Worm (Caenorhabditis elegans) whole organism, L1 larva: ENCODE data around the gene srw-91.

ENCODE experiments used
- C16A3.4 ChIP-seq: fragments of 150-350 bp; optimal IDR thresholded peaks from 2 replicates; lab custom pipeline; 2014; ENCODE audit warnings: missing biosample characterization, missing genetic modification characterization
- C34B4.2 ChIP-seq: sonication (generic microtip); optimal IDR thresholded peaks from 2 replicates; lab custom pipeline; 2017; ENCODE audit warnings: mild to moderate bottlenecking, missing genetic modification characterization, missing compliant biosample characterization
- Y116A8C.19 ChIP-seq: sonication (generic microtip); optimal IDR thresholded peaks from 2 replicates; lab custom pipeline; 2016; ENCODE audit warnings: missing compliant biosample characterization, missing genetic modification characterization, borderline replicate concordance
- ceh-8 ChIP-seq: fragments of 200-800 bp; sonication (Bioruptor generic); optimal IDR thresholded peaks from 2 replicates; lab custom pipeline; 2018; ENCODE audit warnings: mild to moderate bottlenecking, missing genetic modification characterization, moderate library complexity, missing compliant biosample characterization
- ceh-90 ChIP-seq: sonication (generic microtip); optimal IDR thresholded peaks from 2 replicates; lab custom pipeline; 2016; ENCODE audit warnings: missing genetic modification characterization, missing compliant biosample characterization
- dpl-1 ChIP-seq, 3 experiments: fragments of 150-350 bp in 2 of 3; sonication (generic microtip) in 1 of 3; optimal IDR thresholded peaks; 2 replicates each; lab custom pipeline; 2014 to 2017; ENCODE audit warnings: missing biosample characterization in 3 of 3, missing genetic modification characterization in 3 of 3, missing genetic modification reagents in 3 of 3
- efl-1 ChIP-seq, 4 experiments: fragments of 150-350 bp; optimal IDR thresholded peaks in 3 of 4; peaks in 1 of 4; 1 replicate in 1 of 4; 2 replicates in 3 of 4; lab custom pipeline; 2014; ENCODE audit warnings: missing biosample characterization in 2 of 4, missing genetic modification characterization in 2 of 4, missing genetic modification reagents in 2 of 4
- egl-13 ChIP-seq: sonication (generic microtip); optimal IDR thresholded peaks from 2 replicates; lab custom pipeline; 2016; ENCODE audit warnings: missing genotype, missing genetic modification reagents, missing genetic modification characterization, missing compliant biosample characterization
- ets-5 ChIP-seq: fragments of 200-800 bp; sonication (Bioruptor generic); IDR thresholded peaks from 2 replicates; pipeline ENCODE4 v1.3.6; 2022; ENCODE audit warnings: missing genetic modification characterization, missing compliant biosample characterization
- fkh-4 ChIP-seq: sonication (generic microtip); optimal IDR thresholded peaks from 2 replicates; lab custom pipeline; 2016; ENCODE audit warnings: missing compliant biosample characterization, missing genetic modification characterization, borderline replicate concordance
- fkh-8 ChIP-seq: sonication (generic microtip); optimal IDR thresholded peaks from 2 replicates; lab custom pipeline; 2016; ENCODE audit warnings: mild to moderate bottlenecking, missing genetic modification characterization, missing compliant biosample characterization
- fos-1 ChIP-seq: fragments of 150-350 bp; optimal IDR thresholded peaks from 2 replicates; lab custom pipeline; 2014; ENCODE audit warnings: missing biosample characterization, missing genetic modification characterization
- irx-1 ChIP-seq: sonication (generic microtip); optimal IDR thresholded peaks from 2 replicates; lab custom pipeline; 2016; ENCODE audit warnings: missing genetic modification characterization, missing compliant biosample characterization
- lin-35 ChIP-seq, 2 experiments: fragments of 150-350 bp; optimal IDR thresholded peaks; 2 replicates each; lab custom pipeline; 2014; ENCODE audit warnings: missing biosample characterization in 2 of 2, missing genetic modification characterization in 2 of 2, missing genetic modification reagents in 2 of 2
- lin-39 ChIP-seq: fragments of 150-350 bp; optimal IDR thresholded peaks from 2 replicates; lab custom pipeline; 2014; ENCODE audit warnings: missing biosample characterization, missing genetic modification reagents, missing genetic modification characterization
- lir-3 ChIP-seq: sonication (generic microtip); optimal IDR thresholded peaks from 2 replicates; lab custom pipeline; 2016; ENCODE audit warnings: mild to moderate bottlenecking, missing genetic modification characterization, moderate library complexity, missing compliant biosample characterization; ENCODE audit not compliant: poor library complexity
- lsy-2 ChIP-seq, 2 experiments: fragments of 150-350 bp; optimal IDR thresholded peaks; 2 replicates each; lab custom pipeline; 2014; ENCODE audit warnings: missing biosample characterization in 2 of 2, missing genetic modification characterization in 2 of 2
- mdl-1 ChIP-seq, 2 experiments: fragments of 150-350 bp; optimal IDR thresholded peaks; 2 replicates each; lab custom pipeline; 2014 to 2017; ENCODE audit warnings: missing biosample characterization in 2 of 2, missing genetic modification characterization in 2 of 2, inconsistent platforms in 1 of 2
- mef-2 ChIP-seq: fragments of 150-350 bp; optimal IDR thresholded peaks from 2 replicates; lab custom pipeline; 2014; ENCODE audit warnings: missing biosample characterization, missing genetic modification characterization
- nhr-12 ChIP-seq: sonication (generic microtip); optimal IDR thresholded peaks from 2 replicates; lab custom pipeline; 2017; ENCODE audit warnings: missing biosample characterization, missing genetic modification characterization
- nhr-19 ChIP-seq: fragments of 200-800 bp; sonication (Bioruptor generic); conservative IDR thresholded peaks from 2 replicates; pipeline ENCODE4 v1.3.6; 2022; ENCODE audit warnings: missing genetic modification characterization, missing compliant biosample characterization
- nhr-20 ChIP-seq: sonication (generic microtip); optimal IDR thresholded peaks from 2 replicates; lab custom pipeline; 2016; ENCODE audit warnings: mild to moderate bottlenecking, missing genetic modification characterization, missing compliant biosample characterization
- nhr-47 ChIP-seq: sonication (generic microtip); optimal IDR thresholded peaks from 2 replicates; lab custom pipeline; 2016; ENCODE audit warnings: mild to moderate bottlenecking, missing genetic modification characterization, moderate library complexity, missing compliant biosample characterization
- nhr-71 ChIP-seq: sonication (generic microtip); optimal IDR thresholded peaks from 2 replicates; lab custom pipeline; 2016; ENCODE audit warnings: mild to moderate bottlenecking, missing genetic modification characterization, moderate library complexity, missing compliant biosample characterization
- nhr-76 ChIP-seq: sonication (generic microtip); optimal IDR thresholded peaks from 2 replicates; lab custom pipeline; 2017; ENCODE audit warnings: missing biosample characterization, missing genetic modification characterization
- nhr-77 ChIP-seq: fragments of 150-350 bp; optimal IDR thresholded peaks from 2 replicates; lab custom pipeline; 2014; ENCODE audit warnings: missing biosample characterization, missing genetic modification characterization
- nhr-84 ChIP-seq: sonication (generic microtip); optimal IDR thresholded peaks from 2 replicates; lab custom pipeline; 2017; ENCODE audit warnings: missing biosample characterization, missing genetic modification characterization
- nhr-90 ChIP-seq: sonication (generic microtip); optimal IDR thresholded peaks from 2 replicates; lab custom pipeline; 2016; ENCODE audit warnings: mild to moderate bottlenecking, missing genetic modification characterization, missing compliant biosample characterization; ENCODE audit not compliant: poor library complexity
- pag-3 ChIP-seq: sonication (generic microtip); optimal IDR thresholded peaks from 2 replicates; lab custom pipeline; 2017; ENCODE audit warnings: missing genetic modification characterization, mild to moderate bottlenecking, missing compliant biosample characterization, antibody characterized with exemption, borderline replicate concordance; ENCODE audit not compliant: insufficient read depth
- pax-3 ChIP-seq: fragments of 200-800 bp; sonication (Bioruptor generic); optimal IDR thresholded peaks from 2 replicates; lab custom pipeline; 2018; ENCODE audit warnings: mild to moderate bottlenecking, missing genetic modification characterization, moderate library complexity, missing compliant biosample characterization
- rnt-1 ChIP-seq: sonication (generic microtip); optimal IDR thresholded peaks from 2 replicates; lab custom pipeline; 2016; ENCODE audit warnings: mild to moderate bottlenecking, missing genetic modification characterization, moderate library complexity, missing compliant biosample characterization
- sptf-1 ChIP-seq: fragments of 150-350 bp; optimal IDR thresholded peaks from 2 replicates; lab custom pipeline; 2014; ENCODE audit warnings: missing biosample characterization, missing genetic modification characterization
- tbx-2 ChIP-seq: sonication (generic microtip); optimal IDR thresholded peaks from 2 replicates; lab custom pipeline; 2016; ENCODE audit warnings: missing genetic modification characterization, missing compliant biosample characterization
- unc-86 ChIP-seq: sonication (generic microtip); optimal IDR thresholded peaks from 2 replicates; lab custom pipeline; 2016; ENCODE audit warnings: missing genetic modification characterization, missing compliant biosample characterization
- xbp-1 ChIP-seq: sonication (generic microtip); optimal IDR thresholded peaks from 2 replicates; lab custom pipeline; 2016; ENCODE audit warnings: missing genetic modification characterization, missing compliant biosample characterization
- zag-1 ChIP-seq: fragments of 150-350 bp; optimal IDR thresholded peaks from 2 replicates; lab custom pipeline; 2014; ENCODE audit warnings: missing biosample characterization, missing genetic modification characterization
- ztf-4 ChIP-seq: fragments of 150-350 bp; optimal IDR thresholded peaks from 2 replicates; lab custom pipeline; 2014; ENCODE audit warnings: missing biosample characterization, missing genetic modification characterization

The srw-91 gene

DNA sequence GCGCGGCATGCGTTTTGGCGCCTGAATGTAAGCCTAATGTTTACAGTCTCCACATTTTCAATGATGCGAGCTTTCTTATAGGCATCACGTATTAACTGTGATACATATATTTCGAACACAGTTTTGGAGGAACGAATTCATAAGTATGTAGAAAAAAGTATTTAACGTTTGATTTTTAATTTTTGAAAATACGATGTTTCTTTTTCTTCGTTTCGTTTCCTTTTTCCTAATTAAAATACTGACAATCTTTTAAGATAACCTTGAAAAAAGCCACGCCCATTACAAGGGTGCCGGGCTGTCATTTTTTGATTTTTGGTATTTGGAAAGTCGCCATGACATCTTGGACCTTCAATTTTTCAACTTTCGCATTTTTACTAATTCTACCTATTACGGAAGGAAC is 15.7 kb downstream of the srw-91 start, which contains the start of gene K04F1.9:
Gene K04F1.9 (plus strand): TSS at position 301 of the 400 bp plus-strand sequence.
- TF ChIP-seq C34B4.2 (tag; lab: Kevin White, UChicago) (no peak), nhr-71 (no peak), zag-1 (tag; lab: Kevin White, UChicago) (no peak), nhr-77 (tag; lab: Kevin White, UChicago) (no peak), lin-39 (tag; lab: Kevin White, UChicago) (no peak), nhr-47 (no peak), lin-35 (GFP tag; optimal IDR thresholded peaks at IDR 0.05; lab: Kevin White, UChicago) (no peak), Y116A8C.19 (tag; lab: Kevin White, UChicago) (no peak), pag-3 (no peak)

DNA sequence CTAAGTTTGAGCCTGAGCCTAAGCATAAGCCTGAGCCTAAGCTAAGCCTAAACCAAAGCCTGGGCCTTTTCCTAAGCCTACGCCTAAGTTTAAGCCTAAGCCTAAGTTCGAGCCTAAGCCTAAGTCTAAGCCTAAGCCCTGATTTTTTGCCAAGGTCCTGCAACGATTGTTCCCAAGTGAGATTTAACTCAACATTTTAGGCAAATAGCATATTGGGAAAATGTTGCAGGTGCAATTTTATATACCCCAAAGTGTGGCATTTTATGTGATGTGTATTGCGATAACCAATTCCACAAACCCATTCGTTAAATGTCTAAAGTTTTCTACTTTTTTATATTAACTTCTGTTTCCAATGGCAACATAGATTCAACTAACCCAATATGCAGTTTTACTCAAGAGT is 18.4 kb downstream of the srw-91 start, which contains the start of gene irld-40:
Gene irld-40 (plus strand): TSS at position 301 of the 400 bp plus-strand sequence.
- TF ChIP-seq nhr-19 (GFP tag; lab: Robert Waterston, UW), result no peak
- no peak for TF ChIP-seq efl-1 (optimal IDR thresholded peaks at IDR 0.05; lab: Kevin White, UChicago)
- TF ChIP-seq efl-1 (GFP tag; optimal IDR thresholded peaks at IDR 0.05 in 1 of 2; lab: Kevin White, UChicago), result no peak
- no peak for TF ChIP-seq fkh-4 (tag; lab: Kevin White, UChicago)
- no peak for TF ChIP-seq ceh-8 (GFP tag; lab: Kevin White, UChicago)
- TF ChIP-seq rnt-1 (tag; lab: Kevin White, UChicago), result no peak
- no peak for TF ChIP-seq nhr-84 (tag; lab: Kevin White, UChicago)

DNA sequence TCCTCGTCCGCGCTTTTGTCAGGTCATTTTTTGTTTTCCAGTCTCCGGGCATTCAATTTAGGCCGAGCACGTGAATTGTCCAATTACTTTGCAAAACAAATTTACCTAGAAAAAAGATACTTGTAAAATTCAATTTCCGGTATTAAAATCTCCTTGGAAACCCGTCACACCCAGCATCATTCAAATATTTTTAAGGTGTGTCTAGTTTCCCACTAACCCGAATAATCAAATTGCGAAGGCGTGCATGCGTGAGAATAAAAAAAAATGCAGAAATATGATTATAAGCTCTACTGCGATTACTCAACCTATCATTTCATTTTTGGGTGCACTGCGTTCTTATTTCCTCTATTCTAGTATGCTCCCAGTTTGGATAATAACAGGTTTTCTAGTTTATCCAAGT is 25.8 kb downstream of the srw-91 start, which contains the start of gene irld-11:
Gene irld-11 (plus strand): TSS at position 301 of the 400 bp plus-strand sequence.
- TF ChIP-seq nhr-71 (no peak), nhr-20 (tag; lab: Kevin White, UChicago) (peak; percentile 32), fkh-8 (tag; lab: Kevin White, UChicago) (peak; percentile 82)

ce11 chrV:1651045-1651444 is 29.6 kb downstream of the srw-91 start, which contains the start of gene irld-44:
Gene irld-44 (plus strand): TSS chrV:1651345.
- TF ChIP-seq egl-13 (no peak), nhr-12 (tag; lab: Kevin White, UChicago) (no peak), pag-3 (no peak), nhr-71 (no peak), nhr-20 (tag; lab: Kevin White, UChicago) (no peak), tbx-2 (tag; lab: Kevin White, UChicago) (no peak), lir-3 (tag; lab: Kevin White, UChicago) (no peak), ceh-90 (tag; lab: Kevin White, UChicago) (no peak), sptf-1 (tag; lab: Kevin White, UChicago) (no peak), C34B4.2 (tag; lab: Kevin White, UChicago) (no peak), Y116A8C.19 (tag; lab: Kevin White, UChicago) (no peak)
- TF ChIP-seq, all 84 proteins: peak for 0

ce11 chrV:1648000-1648399 is 32.7 kb downstream of the srw-91 start, which contains the start of gene irld-45:
Gene irld-45 (plus strand): TSS chrV:1648300.
- TF ChIP-seq ets-5 (GFP tag; lab: Robert Waterston, UW) (no peak), nhr-76 (tag; lab: Kevin White, UChicago) (no peak), pax-3 (no peak), efl-1 (optimal IDR thresholded peaks at IDR 0.05; lab: Kevin White, UChicago) (no peak), efl-1 (GFP tag; optimal IDR thresholded peaks at IDR 0.05 in 1 of 2; lab: Kevin White, UChicago) (no peak), ztf-4 (tag; lab: Kevin White, UChicago) (no peak), nhr-84 (tag; lab: Kevin White, UChicago) (no peak), unc-86 (no peak), nhr-90 (tag; lab: Kevin White, UChicago) (no peak), fos-1 (no peak), egl-13 (no peak)
- TF ChIP-seq, all 84 proteins: peak for 0

ce11 chrV:1643886-1644285 is 36.8 kb downstream of the srw-91 start, which contains the start of gene alh-2:
Gene alh-2 (plus strand): TSS chrV:1644169.
- TF ChIP-seq mdl-1 (tag; optimal IDR thresholded peaks at IDR 0.05; lab: Kevin White, UChicago), result no peak
- TF ChIP-seq nhr-19 (GFP tag; lab: Robert Waterston, UW), result no peak
- no peak for TF ChIP-seq mef-2 (tag; lab: Kevin White, UChicago)
- TF ChIP-seq dpl-1 (GFP tag; optimal IDR thresholded peaks at IDR 0.05; lab: Kevin White, UChicago), result no peak
- TF ChIP-seq nhr-90 (tag; lab: Kevin White, UChicago), result no peak
- no peak for TF ChIP-seq lsy-2 (tag; optimal IDR thresholded peaks at IDR 0.05; lab: Kevin White, UChicago)
- no peak for TF ChIP-seq xbp-1 (tag; lab: Kevin White, UChicago)
- TF ChIP-seq fkh-8 (tag; lab: Kevin White, UChicago), result no peak
- TF ChIP-seq pag-3, result no peak
- TF ChIP-seq C16A3.4 (tag; lab: Kevin White, UChicago), result no peak
- no peak for TF ChIP-seq irx-1
- TF ChIP-seq, all 84 proteins: peak for 0
